Worm (Caenorhabditis elegans) whole organism, L1 larva: Measurements from ENCODE around the gene F59A1.15.

Experiments
- ceh-8 ChIP-seq: fragments of 200-800 bp; sonication (Bioruptor generic); optimal IDR thresholded peaks from 2 replicates; lab custom pipeline; 2018; ENCODE audit warnings: mild to moderate bottlenecking, missing genetic modification characterization, moderate library complexity, missing compliant biosample characterization
- lin-39 ChIP-seq: fragments of 150-350 bp; optimal IDR thresholded peaks from 2 replicates; lab custom pipeline; 2014; ENCODE audit warnings: missing biosample characterization, missing genetic modification reagents, missing genetic modification characterization
- nhr-77 ChIP-seq: fragments of 150-350 bp; optimal IDR thresholded peaks from 2 replicates; lab custom pipeline; 2014; ENCODE audit warnings: missing biosample characterization, missing genetic modification characterization
- sptf-1 ChIP-seq: fragments of 150-350 bp; optimal IDR thresholded peaks from 2 replicates; lab custom pipeline; 2014; ENCODE audit warnings: missing biosample characterization, missing genetic modification characterization
- tbx-2 ChIP-seq: sonication (generic microtip); optimal IDR thresholded peaks from 2 replicates; lab custom pipeline; 2016; ENCODE audit warnings: missing genetic modification characterization, missing compliant biosample characterization
- ztf-4 ChIP-seq: fragments of 150-350 bp; optimal IDR thresholded peaks from 2 replicates; lab custom pipeline; 2014; ENCODE audit warnings: missing biosample characterization, missing genetic modification characterization

ce11 chrV:17668531-17668930, 15.1 kb downstream of the F59A1.15 start, which contains the start of gene str-89:
- TF ChIP-seq sptf-1 (tag; lab: Kevin White, UChicago) (no peak), lin-39 (tag; lab: Kevin White, UChicago) (no peak), nhr-77 (no peak), ztf-4 (no peak), tbx-2 (tag; lab: Kevin White, UChicago) (no peak), ceh-8 (GFP tag; lab: Kevin White, UChicago) (no peak)
